Fruit fly (Drosophila melanogaster): ENCODE measurements around the gene corolla.

corolla gene

dm6 chrX:17659119-17659452, 27.2 kb upstream of the corolla start:
- TF ChIP-seq Pif1B (GFP tag; optimal IDR thresholded peaks at IDR 0.05), result no peak
- no peak for TF ChIP-seq gl (tag; optimal IDR thresholded peaks at IDR 0.05)
- no peak for TF ChIP-seq CG14655 (GFP tag; optimal IDR thresholded peaks at IDR 0.05)
- TF ChIP-seq CG8301 (tag; optimal IDR thresholded peaks at IDR 0.05), result no peak
- TF ChIP-seq D1 (tag; optimal IDR thresholded peaks at IDR 0.05), result no peak
- no peak for TF ChIP-seq CG9948 (tag; optimal IDR thresholded peaks at IDR 0.05)
- TF ChIP-seq CG10348 (GFP tag; IDR thresholded peaks at IDR 0.05), result no peak
- no peak for TF ChIP-seq CG13204 (GFP tag; optimal IDR thresholded peaks at IDR 0.05)
- TF ChIP-seq CG8159 (tag; optimal IDR thresholded peaks at IDR 0.05), result no peak
- TF ChIP-seq CG34367 (tag; optimal IDR thresholded peaks at IDR 0.05), result no peak
- TF ChIP-seq fd96Ca (GFP tag; IDR thresholded peaks at IDR 0.05), result no peak
- TF ChIP-seq CG32121 (GFP tag; IDR thresholded peaks at IDR 0.05), result no peak
- TF ChIP-seq CG15710 (tag; optimal IDR thresholded peaks at IDR 0.05), result no peak
- no peak for TF ChIP-seq Ets98B (GFP tag; IDR thresholded peaks at IDR 0.05)
- no peak for TF ChIP-seq rn (GFP tag; IDR thresholded peaks at IDR 0.05)
- TF ChIP-seq CG12605 (GFP tag; IDR thresholded peaks at IDR 0.05), result no peak; the same call in 1 of the 2 replicates
- TF ChIP-seq CG4496 (GFP tag; IDR thresholded peaks at IDR 0.05), result no peak

- TF ChIP-seq CG4496 (GFP tag; IDR thresholded peaks at IDR 0.05) (no peak), fd96Ca (GFP tag; IDR thresholded peaks at IDR 0.05) (0 out of 3 replicates have a peak, but pooled peaks have one; percentile 21), Pif1B (GFP tag; optimal IDR thresholded peaks at IDR 0.05) (no peak), EcR (GFP tag; optimal IDR thresholded peaks at IDR 0.05) (peak; percentile 49), CG12605 (GFP tag; IDR thresholded peaks at IDR 0.05) (peak; percentile 41; the same call in 1 of the 2 replicates), Pif1A (GFP tag; optimal IDR thresholded peaks at IDR 0.05) (no peak)
Observed at dm6 chrX:17658207-17659118, 26.6 kb upstream of the corolla start.

- TF ChIP-seq rn (GFP tag; IDR thresholded peaks at IDR 0.05) (no peak), CG15710 (tag; optimal IDR thresholded peaks at IDR 0.05) (no peak), EcR (GFP tag; optimal IDR thresholded peaks at IDR 0.05) (no peak), CG17806 (tag; optimal IDR thresholded peaks at IDR 0.05) (no peak), Pif1B (GFP tag; optimal IDR thresholded peaks at IDR 0.05) (no peak), fd96Ca (GFP tag; IDR thresholded peaks at IDR 0.05) (no peak)
Observed at dm6 chrX:17657716-17658115, 25.9 kb upstream of the corolla start.

- 0 out of 3 replicates have a peak, but pooled peaks have one; percentile 26 for TF ChIP-seq CG4496 (GFP tag; IDR thresholded peaks at IDR 0.05)
- TF ChIP-seq CG34367 (tag; optimal IDR thresholded peaks at IDR 0.05), result no peak
Observed at dm6 chrX:17657050-17657696, 25.3 kb upstream of the corolla start, which contains the start of gene beta-Spec. TSS of gene beta-Spec (plus strand) at chrX:17657372.

- TF ChIP-seq CG12605 (GFP tag; IDR thresholded peaks at IDR 0.05) (peak; percentile 33; the same call in 1 of the 2 replicates), Pif1A (GFP tag; optimal IDR thresholded peaks at IDR 0.05) (no peak)
Observed at dm6 chrX:17656501-17656900, 24.7 kb upstream of the corolla start, which contains the start of gene IntS2. TSS of gene IntS2 (minus strand) at chrX:17656818.

- TF ChIP-seq fd96Ca (GFP tag; IDR thresholded peaks at IDR 0.05) (0 out of 3 replicates have a peak, but pooled peaks have one; percentile 35), CG13204 (GFP tag; optimal IDR thresholded peaks at IDR 0.05) (peak; percentile 15), CG17806 (tag; optimal IDR thresholded peaks at IDR 0.05) (no peak), CG12605 (GFP tag; IDR thresholded peaks at IDR 0.05) (no peak)
Observed at dm6 chrX:17651998-17652738, 20.3 kb upstream of the corolla start, which contains the start of gene RhoGAPp190. TSS of gene RhoGAPp190 (minus strand) at chrX:17652562.

All from whole organism, pupa.